Worm (Caenorhabditis elegans): ENCODE data around the gene cid-1.

- no peak for TF ChIP-seq pes-1 (GFP tag; IDR thresholded peaks at IDR 0.05)
- no peak for TF ChIP-seq ets-7 (tag; optimal IDR thresholded peaks at IDR 0.05)
- no peak for TF ChIP-seq ama-1 (optimal IDR thresholded peaks at IDR 0.05)
- TF ChIP-seq tbx-11 (GFP tag; IDR thresholded peaks at IDR 0.05), result no peak
- TF ChIP-seq tra-4 (tag; optimal IDR thresholded peaks at IDR 0.05), result no peak
- TF ChIP-seq hmg-4 (GFP tag; optimal IDR thresholded peaks at IDR 0.05), result no peak
- no peak for TF ChIP-seq hnd-1 (tag; optimal IDR thresholded peaks at IDR 0.05)
- no peak for TF ChIP-seq ceh-13 (GFP tag; optimal IDR thresholded peaks at IDR 0.05)
- no peak for TF ChIP-seq flt-1 (GFP tag; IDR thresholded peaks at IDR 0.05)
- no peak for TF ChIP-seq F13C5.2 (tag; optimal IDR thresholded peaks at IDR 0.05)
- TF ChIP-seq hmbx-1 (tag; optimal IDR thresholded peaks at IDR 0.05), result no peak
Observed at ce11 chrIII:5190671-5191174, 17.0 kb downstream of the cid-1 start, which contains the start of gene hira-1.

Data from whole organism, early embryonic.